Worm (Caenorhabditis elegans) whole organism, L2 larva: ENCODE data around the gene Y37A1B.4.

Source experiments
- C34F6.9 ChIP-seq: fragments of 150-350 bp; optimal IDR thresholded peaks from 2 replicates; lab custom pipeline; 2014; ENCODE audit warnings: missing biosample characterization, missing genetic modification characterization
- R02D3.7 ChIP-seq: fragments of 150-350 bp; optimal IDR thresholded peaks from 2 replicates; lab custom pipeline; 2014; ENCODE audit warnings: missing biosample characterization, missing genetic modification characterization
- ZK546.5 ChIP-seq: sonication (generic microtip); optimal IDR thresholded peaks from 2 replicates; lab custom pipeline; 2017; ENCODE audit warnings: missing biosample characterization, missing genetic modification characterization
- alr-1 ChIP-seq: fragments of 150-350 bp; optimal IDR thresholded peaks from 2 replicates; lab custom pipeline; 2014; ENCODE audit warnings: missing biosample characterization, missing genetic modification characterization
- aly-2 ChIP-seq: fragments of 150-350 bp; optimal IDR thresholded peaks from 2 replicates; lab custom pipeline; 2014; ENCODE audit warnings: missing biosample characterization, missing genetic modification characterization
- ama-1 ChIP-seq: fragments of 150-350 bp; optimal IDR thresholded peaks from 2 replicates; lab custom pipeline; 2018; ENCODE audit warnings: inconsistent platforms
- blmp-1 ChIP-seq: sonication (generic microtip); optimal IDR thresholded peaks from 2 replicates; lab custom pipeline; 2017; ENCODE audit warnings: missing genetic modification characterization, mild to moderate bottlenecking, missing compliant biosample characterization, antibody characterized with exemption, moderate library complexity; ENCODE audit not compliant: insufficient read depth
- ceh-82 ChIP-seq: fragments of 150-350 bp; optimal IDR thresholded peaks from 2 replicates; lab custom pipeline; 2014; ENCODE audit warnings: missing biosample characterization, missing genetic modification characterization
- crh-2 ChIP-seq: sonication (generic microtip); optimal IDR thresholded peaks from 2 replicates; lab custom pipeline; 2017; ENCODE audit warnings: missing biosample characterization, missing genetic modification characterization
- dmd-4 ChIP-seq: sonication (generic microtip); optimal IDR thresholded peaks from 2 replicates; lab custom pipeline; 2017; ENCODE audit warnings: missing biosample characterization, missing genetic modification characterization
- egl-27 ChIP-seq: sonication (generic microtip); optimal IDR thresholded peaks from 3 replicates; lab custom pipeline; 2017; ENCODE audit warnings: missing biosample characterization, missing genetic modification reagents, missing genetic modification characterization
- elt-3 ChIP-seq: sonication (generic microtip); optimal IDR thresholded peaks from 2 replicates; lab custom pipeline; 2017; ENCODE audit warnings: missing biosample characterization, missing genetic modification characterization
- gmeb-1 ChIP-seq: fragments of 150-350 bp; optimal IDR thresholded peaks from 2 replicates; lab custom pipeline; 2014; ENCODE audit warnings: missing biosample characterization, missing genetic modification characterization
- lin-13 ChIP-seq: fragments of 150-350 bp; optimal IDR thresholded peaks from 2 replicates; lab custom pipeline; 2014; ENCODE audit warnings: missing biosample characterization, missing genetic modification reagents, missing genetic modification characterization
- lin-39 ChIP-seq: fragments of 150-350 bp; optimal IDR thresholded peaks from 2 replicates; lab custom pipeline; 2014; ENCODE audit warnings: missing biosample characterization, missing genetic modification reagents, missing genetic modification characterization
- mab-5 ChIP-seq: fragments of 150-350 bp; optimal IDR thresholded peaks from 2 replicates; lab custom pipeline; 2014; ENCODE audit warnings: missing biosample characterization, missing genetic modification characterization
- nhr-10 ChIP-seq: sonication (generic microtip); optimal IDR thresholded peaks from 2 replicates; lab custom pipeline; 2017; ENCODE audit warnings: missing biosample characterization, missing genetic modification characterization
- nhr-12 ChIP-seq: fragments of 150-350 bp; optimal IDR thresholded peaks from 2 replicates; lab custom pipeline; 2014; ENCODE audit warnings: missing biosample characterization, missing genetic modification characterization
- nhr-129 ChIP-seq: fragments of 150-350 bp; optimal IDR thresholded peaks from 2 replicates; lab custom pipeline; 2014; ENCODE audit warnings: missing biosample characterization, missing genetic modification characterization
- nhr-21 ChIP-seq: fragments of 150-350 bp; optimal IDR thresholded peaks from 2 replicates; lab custom pipeline; 2014; ENCODE audit warnings: missing biosample characterization, missing genetic modification characterization
- nhr-237 ChIP-seq: fragments of 150-350 bp; optimal IDR thresholded peaks from 2 replicates; lab custom pipeline; 2014; ENCODE audit warnings: missing biosample characterization, missing genetic modification characterization
- nhr-25 ChIP-seq: fragments of 150-350 bp; sonication (generic microtip); optimal IDR thresholded peaks from 3 replicates; lab custom pipeline; 2014; ENCODE audit warnings: missing biosample characterization, missing genetic modification characterization
- nhr-6 ChIP-seq: fragments of 150-350 bp; optimal IDR thresholded peaks from 2 replicates; lab custom pipeline; 2014; ENCODE audit warnings: missing biosample characterization, missing genetic modification characterization
- nhr-77 ChIP-seq: fragments of 150-350 bp; optimal IDR thresholded peaks from 2 replicates; lab custom pipeline; 2014; ENCODE audit warnings: missing biosample characterization, missing genetic modification characterization
- peb-1 ChIP-seq: fragments of 150-350 bp; optimal IDR thresholded peaks from 2 replicates; lab custom pipeline; 2014; ENCODE audit warnings: missing biosample characterization, missing genetic modification characterization
- skn-1 ChIP-seq: sonication (generic microtip); optimal IDR thresholded peaks from 2 replicates; lab custom pipeline; 2017; ENCODE audit warnings: missing biosample characterization, missing genetic modification characterization
- sma-9 ChIP-seq, 2 experiments: fragments of 150-350 bp in 1 of 2; sonication (generic microtip) in 1 of 2; optimal IDR thresholded peaks; 2 replicates each; lab custom pipeline; 2014 to 2016; ENCODE audit warnings: missing genetic modification characterization in 2 of 2, mild to moderate bottlenecking in 1 of 2, missing biosample characterization in 1 of 2, missing compliant biosample characterization in 1 of 2, missing genetic modification reagents in 1 of 2, moderate library complexity in 1 of 2
- unc-39 ChIP-seq: fragments of 150-350 bp; optimal IDR thresholded peaks from 2 replicates; lab custom pipeline; 2014; ENCODE audit warnings: missing biosample characterization, missing genetic modification characterization
- unc-55 ChIP-seq: fragments of 150-350 bp; sonication (generic microtip); optimal IDR thresholded peaks from 3 replicates; lab custom pipeline; 2014; ENCODE audit warnings: missing biosample characterization, missing genetic modification reagents, missing genetic modification characterization
- unc-62 ChIP-seq: fragments of 150-350 bp; optimal IDR thresholded peaks from 2 replicates; lab custom pipeline; 2014; ENCODE audit warnings: missing biosample characterization, missing genetic modification reagents, missing genetic modification characterization
- ztf-11 ChIP-seq: sonication (generic microtip); optimal IDR thresholded peaks from 2 replicates; lab custom pipeline; 2017; ENCODE audit warnings: missing biosample characterization, missing genetic modification characterization
- ztf-4 ChIP-seq: fragments of 150-350 bp; optimal IDR thresholded peaks from 2 replicates; lab custom pipeline; 2014; ENCODE audit warnings: missing biosample characterization, missing genetic modification characterization

The Y37A1B.4 gene

ce11 chrIV:14098540-14099098 lies 38.1 kb upstream of the Y37A1B.4 start:
- TF ChIP-seq nhr-12: no peak
- TF ChIP-seq blmp-1: no peak

ce11 chrIV:14091242-14091641 lies 30.7 kb upstream of the Y37A1B.4 start, which contains the start of gene noah-2:
noah-2 (plus strand) TSS chrIV:14091254.
- no peak for TF ChIP-seq nhr-77 (tag; lab: Kevin White, UChicago)
- TF ChIP-seq dmd-4: no peak
- TF ChIP-seq egl-27 (tag; lab: Kevin White, UChicago): no peak
- TF ChIP-seq lin-39 (tag; lab: Kevin White, UChicago): no peak
- TF ChIP-seq unc-55 (GFP tag; lab: Kevin White, UChicago): no peak

ce11 chrIV:14089749-14090148 lies 29.2 kb upstream of the Y37A1B.4 start:
- TF ChIP-seq nhr-6: no peak
- TF ChIP-seq nhr-129: peak; percentile 31
- TF ChIP-seq elt-3 (tag; lab: Kevin White, UChicago): no peak
- no peak for TF ChIP-seq nhr-237 (tag; lab: Kevin White, UChicago)
- TF ChIP-seq ZK546.5 (tag; lab: Kevin White, UChicago): no peak
- TF ChIP-seq peb-1 (tag; lab: Kevin White, UChicago): no peak
- peak; percentile 27 for TF ChIP-seq nhr-25 (tag; lab: Kevin White, UChicago)
- TF ChIP-seq ztf-11 (tag; lab: Kevin White, UChicago): no peak
- TF ChIP-seq nhr-21 (tag; lab: Kevin White, UChicago): peak; percentile 64
- no peak for TF ChIP-seq unc-39 (tag; lab: Kevin White, UChicago)
- no peak for TF ChIP-seq skn-1 (tag; lab: Kevin White, UChicago)
- no peak for TF ChIP-seq R02D3.7
- no peak for TF ChIP-seq unc-62
- TF ChIP-seq gmeb-1 (tag; lab: Kevin White, UChicago): no peak
- TF ChIP-seq aly-2: no peak
- TF ChIP-seq blmp-1: peak; percentile 93
- TF ChIP-seq C34F6.9 (tag; lab: Kevin White, UChicago): no peak
- no peak for TF ChIP-seq ceh-82
- peak; percentile 2 for TF ChIP-seq sma-9 (GFP tag; optimal IDR thresholded peaks at IDR 0.05; lab: Kevin White, UChicago)
- no peak for TF ChIP-seq sma-9 (tag; optimal IDR thresholded peaks at IDR 0.05; lab: Kevin White, UChicago)
- no peak for TF ChIP-seq nhr-77 (tag; lab: Kevin White, UChicago)
- TF ChIP-seq lin-39 (tag; lab: Kevin White, UChicago): no peak
- TF ChIP-seq mab-5 (tag; lab: Kevin White, UChicago): no peak
- TF ChIP-seq, all 48 proteins: peak for 5

ce11 chrIV:14086395-14086794 lies 25.9 kb upstream of the Y37A1B.4 start:
- TF ChIP-seq nhr-129 (peak; percentile 11), nhr-21 (tag; lab: Kevin White, UChicago) (peak; percentile 6), unc-39 (tag; lab: Kevin White, UChicago) (no peak)
- TF ChIP-seq, all 48 proteins: peak for 2

- TF ChIP-seq mab-5 (tag; lab: Kevin White, UChicago) (no peak), unc-62 (no peak)
Observed at ce11 chrIV:14083505-14083904, 23.0 kb upstream of the Y37A1B.4 start, which contains the start of gene F52B11.2. F52B11.2 (plus strand) TSS chrIV:14083568.

ce11 chrIV:14082956-14083355 lies 22.4 kb upstream of the Y37A1B.4 start:
- TF ChIP-seq lin-13 (GFP tag; lab: Kevin White, UChicago) (no peak), nhr-129 (peak; percentile 8), nhr-10 (no peak), gmeb-1 (tag; lab: Kevin White, UChicago) (no peak), ama-1 (no peak), aly-2 (no peak), peb-1 (tag; lab: Kevin White, UChicago) (no peak), ZK546.5 (tag; lab: Kevin White, UChicago) (no peak), mab-5 (tag; lab: Kevin White, UChicago) (no peak), alr-1 (no peak), nhr-12 (no peak), ztf-4 (no peak), unc-55 (GFP tag; lab: Kevin White, UChicago) (peak; percentile 15), lin-39 (tag; lab: Kevin White, UChicago) (no peak), ztf-11 (tag; lab: Kevin White, UChicago) (no peak), egl-27 (tag; lab: Kevin White, UChicago) (no peak), crh-2 (peak; percentile 38)
